Fruit fly (Drosophila melanogaster): ENCODE measurements around the gene CG3062.

The CG3062 gene

DNA sequence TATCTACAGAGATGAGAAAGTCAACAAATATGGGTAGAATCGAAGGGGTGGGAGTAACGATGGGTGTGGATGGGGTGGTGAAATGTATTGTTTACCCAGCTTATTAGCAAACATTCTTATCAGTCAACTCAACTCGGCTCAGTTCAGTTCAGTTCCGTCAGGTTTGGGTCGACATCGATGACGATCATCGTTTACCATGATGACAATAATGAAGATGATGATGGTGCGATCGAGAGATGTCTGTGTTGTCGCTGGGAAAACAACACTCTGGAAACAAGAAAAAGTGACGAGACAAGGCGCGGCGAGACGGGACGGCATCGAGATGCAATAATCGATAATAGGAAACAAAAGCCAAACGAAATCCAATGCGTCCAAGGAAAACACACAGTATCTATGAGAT, 34.9 kb downstream of the CG3062 start (continued):
- TF ChIP-seq TFAM (GFP tag; optimal IDR thresholded peaks at IDR 0.05): no peak
- peak; percentile 19 for TF ChIP-seq grn (GFP tag; optimal IDR thresholded peaks at IDR 0.05)
- TF ChIP-seq CG32532 (GFP tag; IDR thresholded peaks at IDR 0.05): no peak
- peak; percentile 21 for TF ChIP-seq CG18262 (tag; optimal IDR thresholded peaks at IDR 0.05)
- no peak for TF ChIP-seq CG18764 (GFP tag; optimal IDR thresholded peaks at IDR 0.05)
- TF ChIP-seq tio (GFP tag; optimal IDR thresholded peaks at IDR 0.05): no peak
- no peak for TF ChIP-seq wdn (GFP tag; IDR thresholded peaks at IDR 0.05)
- TF ChIP-seq Adf1 (GFP tag; IDR thresholded peaks at IDR 0.05): no peak
- no peak for TF ChIP-seq ERR (GFP tag; optimal IDR thresholded peaks at IDR 0.05)
- TF ChIP-seq fd64A (GFP tag; optimal IDR thresholded peaks at IDR 0.05): peak; percentile 64
- TF ChIP-seq CG2202 (tag; optimal IDR thresholded peaks at IDR 0.05): peak; percentile 56
- no peak for TF ChIP-seq Neu2 (GFP tag; optimal IDR thresholded peaks at IDR 0.05; ENCODE audit: borderline replicate concordance)
- no peak for TF ChIP-seq Rx (GFP tag; IDR thresholded peaks at IDR 0.05)
- TF ChIP-seq CG4854 (GFP tag; optimal IDR thresholded peaks at IDR 0.05): no peak
- no peak for TF ChIP-seq vnd (GFP tag; IDR thresholded peaks at IDR 0.05; ENCODE audit: partially characterized antibody)
- TF ChIP-seq pzg (GFP tag; optimal IDR thresholded peaks at IDR 0.05): no peak
- TF ChIP-seq Lhr (GFP tag; optimal IDR thresholded peaks at IDR 0.05): peak; percentile 37
- TF ChIP-seq ac (GFP tag; optimal IDR thresholded peaks at IDR 0.05): peak; percentile 46
- TF ChIP-seq CrebB (tag; optimal IDR thresholded peaks at IDR 0.05): peak; percentile 38
- TF ChIP-seq oc (tag; optimal IDR thresholded peaks at IDR 0.05): peak; percentile 28
- TF ChIP-seq bab2 (GFP tag; optimal IDR thresholded peaks at IDR 0.05): peak; percentile 49
- TF ChIP-seq CG8089 (GFP tag; optimal IDR thresholded peaks at IDR 0.05): peak; percentile 2
- no peak for TF ChIP-seq trem (tag; optimal IDR thresholded peaks at IDR 0.05)
- no peak for TF ChIP-seq sqz (GFP tag; optimal IDR thresholded peaks at IDR 0.05)
- peak; percentile 46; the same call in 1 of the 2 replicates for TF ChIP-seq Xrp1 (GFP tag; IDR thresholded peaks at IDR 0.05)
- no peak for TF ChIP-seq Awh (GFP tag; IDR thresholded peaks at IDR 0.05)
- TF ChIP-seq Hr3 (GFP tag; optimal IDR thresholded peaks at IDR 0.05): no peak
- TF ChIP-seq CG8924 (tag; optimal IDR thresholded peaks at IDR 0.05): peak; percentile 32
- TF ChIP-seq CG15696 (tag; optimal IDR thresholded peaks at IDR 0.05): peak; percentile 63
- TF ChIP-seq so (GFP tag; IDR thresholded peaks at IDR 0.05): 0 out of 3 replicates have a peak, but pooled peaks have one; percentile 19
- peak; percentile 44 for TF ChIP-seq CG1529 (GFP tag; optimal IDR thresholded peaks at IDR 0.05)
- no peak for TF ChIP-seq ash1 (GFP tag; optimal IDR thresholded peaks at IDR 0.05)
- TF ChIP-seq sens-2 (GFP tag; IDR thresholded peaks at IDR 0.05): no peak
- no peak for TF ChIP-seq gt (GFP tag; IDR thresholded peaks at IDR 0.05)
- TF ChIP-seq CG8478 (optimal IDR thresholded peaks at IDR 0.05): no peak
- TF ChIP-seq CG14050 (GFP tag; IDR thresholded peaks at IDR 0.05): no peak
- TF ChIP-seq Mes4 (GFP tag; optimal IDR thresholded peaks at IDR 0.05): peak; percentile 24
- no peak for TF ChIP-seq Bdp1 (GFP tag; optimal IDR thresholded peaks at IDR 0.05)
- TF ChIP-seq CG11696 (GFP tag; IDR thresholded peaks at IDR 0.05): no peak
- TF ChIP-seq org-1 (GFP tag; optimal IDR thresholded peaks at IDR 0.05): peak; percentile 59
- TF ChIP-seq toy (GFP tag; IDR thresholded peaks at IDR 0.05): no peak
- peak; percentile 1 for TF ChIP-seq CTCF (GFP tag; optimal IDR thresholded peaks at IDR 0.05)
- TF ChIP-seq CG34422 (GFP tag; IDR thresholded peaks at IDR 0.05): no peak
- no peak for TF ChIP-seq ind (GFP tag; optimal IDR thresholded peaks at IDR 0.05)
- TF ChIP-seq Antp (GFP tag; optimal IDR thresholded peaks at IDR 0.05): no peak
- TF ChIP-seq Abd-B (GFP tag; optimal IDR thresholded peaks at IDR 0.05): no peak
- TF ChIP-seq usp (GFP tag; optimal IDR thresholded peaks at IDR 0.05): no peak
- no peak for TF ChIP-seq ham (GFP tag; IDR thresholded peaks at IDR 0.05)
- TF ChIP-seq ro (GFP tag; IDR thresholded peaks at IDR 0.05): no peak
- TF ChIP-seq nerfin-1 (tag; optimal IDR thresholded peaks at IDR 0.05): peak; percentile 38
- peak; percentile 32 for TF ChIP-seq nau (GFP tag; optimal IDR thresholded peaks at IDR 0.05)
- TF ChIP-seq CG6254 (GFP tag; optimal IDR thresholded peaks at IDR 0.05): peak; percentile 4
- no peak for TF ChIP-seq CG10462 (GFP tag; optimal IDR thresholded peaks at IDR 0.05)

All from whole organism, embryonic.